Worm (Caenorhabditis elegans): Measurements from ENCODE around the gene his-60.

his-60 gene

DNA sequence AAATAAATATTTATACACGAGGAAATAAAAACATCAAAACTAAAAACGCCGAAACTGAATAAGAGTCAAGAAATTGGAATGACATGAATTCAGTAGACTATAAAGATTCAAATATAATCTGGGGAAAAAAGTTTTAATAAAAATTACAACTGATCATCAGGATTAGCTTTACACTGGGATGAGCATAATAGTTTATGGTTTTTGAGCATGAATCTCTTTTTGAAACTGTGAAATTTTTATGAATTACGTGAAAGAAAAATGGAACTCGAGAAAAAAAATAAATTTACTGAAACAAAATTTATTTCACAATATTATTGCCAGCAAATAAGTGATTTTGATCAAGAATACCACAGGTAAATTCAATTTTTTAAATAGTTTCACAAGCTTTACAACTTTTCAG is 40.2 kb downstream of the his-60 start, which contains the start of gene B0496.2:
B0496.2 (plus strand) TSS at position 301 of the 400 bp plus-strand sequence.
- TF ChIP-seq aly-2 (tag; optimal IDR thresholded peaks at IDR 0.05) (no peak), elt-3 (tag; optimal IDR thresholded peaks at IDR 0.05) (no peak)

DNA sequence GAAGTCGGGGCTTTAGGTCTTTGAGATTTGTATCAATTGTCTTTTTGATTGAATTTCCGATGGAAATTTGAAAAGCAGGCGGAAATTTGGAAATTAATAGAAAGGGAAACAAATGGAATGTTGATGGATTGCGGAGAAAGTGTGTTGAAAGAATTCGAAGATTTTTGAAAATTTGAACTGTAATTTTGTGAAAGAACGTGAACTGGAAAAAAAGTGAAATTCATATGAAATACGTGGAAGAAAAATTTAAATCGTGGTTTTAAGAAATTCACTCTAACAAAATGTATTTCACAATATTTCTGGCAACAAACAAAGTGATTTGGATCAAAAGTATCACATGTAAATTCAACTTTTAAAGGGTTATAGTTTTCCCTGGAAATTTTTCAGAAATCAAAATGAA is 41.8 kb downstream of the his-60 start, which contains the start of gene B0496.1:
B0496.1 (plus strand) TSS at position 301 of the 400 bp plus-strand sequence.
- TF ChIP-seq R02D3.7 (tag; optimal IDR thresholded peaks at IDR 0.05), result no peak
- no peak for TF ChIP-seq skn-1 (tag; optimal IDR thresholded peaks at IDR 0.05)
- no peak for TF ChIP-seq elt-3 (tag; optimal IDR thresholded peaks at IDR 0.05)
- TF ChIP-seq egl-5 (tag; optimal IDR thresholded peaks at IDR 0.05), result no peak
- no peak for TF ChIP-seq tbx-2 (tag; optimal IDR thresholded peaks at IDR 0.05)
- no peak for TF ChIP-seq ceh-82 (tag; optimal IDR thresholded peaks at IDR 0.05)
- TF ChIP-seq nhr-28 (tag; optimal IDR thresholded peaks at IDR 0.05), result no peak
- no peak for TF ChIP-seq jun-1 (tag; optimal IDR thresholded peaks at IDR 0.05)
- no peak for TF ChIP-seq unc-62 (GFP tag; optimal IDR thresholded peaks at IDR 0.05)
- no peak for TF ChIP-seq ama-1 (optimal IDR thresholded peaks at IDR 0.05)
- TF ChIP-seq nhr-237 (tag; optimal IDR thresholded peaks at IDR 0.05), result no peak
- no peak for TF ChIP-seq egl-27 (tag; optimal IDR thresholded peaks at IDR 0.05)

DNA sequence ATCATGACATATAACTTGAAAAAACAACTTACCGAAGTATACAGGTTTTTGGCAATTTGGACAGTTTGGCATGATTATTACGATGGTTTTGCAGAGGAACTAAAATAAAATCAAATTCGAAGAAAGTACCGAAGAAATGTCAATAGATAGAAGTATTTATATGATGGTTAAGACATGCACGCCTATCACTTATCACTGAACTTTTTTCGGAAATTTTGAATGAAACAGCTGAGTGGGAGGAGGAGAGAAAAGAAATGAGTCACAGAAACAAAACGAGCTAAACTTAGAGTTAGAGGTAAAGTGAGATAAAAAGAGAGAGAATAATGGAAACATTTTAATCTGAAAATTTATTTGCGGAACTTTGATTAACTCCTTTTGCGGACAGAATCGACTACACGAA is 42.6 kb downstream of the his-60 start, which contains the start of gene valv-1:
valv-1 (minus strand) TSS at position 101 of the 400 bp plus-strand sequence.
- no peak for TF ChIP-seq ceh-82 (tag; optimal IDR thresholded peaks at IDR 0.05)
- no peak for TF ChIP-seq sea-2 (GFP tag; optimal IDR thresholded peaks at IDR 0.05)
- TF ChIP-seq lin-15B (tag; optimal IDR thresholded peaks at IDR 0.05), result no peak
- no peak for TF ChIP-seq egl-27 (tag; optimal IDR thresholded peaks at IDR 0.05)
- TF ChIP-seq R02D3.7 (tag; optimal IDR thresholded peaks at IDR 0.05), result no peak
- TF ChIP-seq unc-62 (GFP tag; optimal IDR thresholded peaks at IDR 0.05), result no peak
- no peak for TF ChIP-seq nhr-67 (tag; optimal IDR thresholded peaks at IDR 0.05)
- TF ChIP-seq ztf-4 (tag; optimal IDR thresholded peaks at IDR 0.05), result no peak
- no peak for TF ChIP-seq nhr-23 (tag; optimal IDR thresholded peaks at IDR 0.05)
- TF ChIP-seq mml-1 (tag; optimal IDR thresholded peaks at IDR 0.05), result no peak

DNA sequence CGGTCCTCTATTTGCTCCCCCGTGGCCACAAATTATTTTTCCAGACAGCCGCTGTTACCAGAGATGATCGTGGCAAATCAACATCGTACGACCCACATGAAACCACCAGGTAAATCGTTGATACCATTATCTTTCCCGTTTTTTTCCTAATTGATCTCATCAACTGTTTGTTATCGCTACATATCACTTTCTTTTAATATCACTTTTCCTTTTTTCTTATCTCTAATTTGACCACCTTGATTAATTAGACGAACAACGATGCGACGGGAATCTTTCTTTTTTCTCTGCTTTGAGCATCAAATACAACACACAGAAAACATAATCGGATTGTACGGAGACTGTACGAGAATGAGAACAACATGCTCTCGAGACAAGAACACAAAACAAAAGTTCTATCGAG is 47.6 kb downstream of the his-60 start:
- TF ChIP-seq nhr-28 (tag; optimal IDR thresholded peaks at IDR 0.05), result no peak
- TF ChIP-seq skn-1 (tag; optimal IDR thresholded peaks at IDR 0.05), result no peak
- no peak for TF ChIP-seq egl-27 (tag; optimal IDR thresholded peaks at IDR 0.05)
- TF ChIP-seq elt-2 (tag; optimal IDR thresholded peaks at IDR 0.05), result peak; percentile 20
- no peak for TF ChIP-seq nhr-11 (tag; optimal IDR thresholded peaks at IDR 0.05)
- peak; percentile 8 for TF ChIP-seq nhr-43 (tag; optimal IDR thresholded peaks at IDR 0.05; ENCODE audit: poor library complexity, severe bottlenecking)
- no peak for TF ChIP-seq fos-1 (tag; optimal IDR thresholded peaks at IDR 0.05)
- no peak for TF ChIP-seq lin-15B (tag; optimal IDR thresholded peaks at IDR 0.05)
- TF ChIP-seq lin-39 (tag; optimal IDR thresholded peaks at IDR 0.05), result no peak

DNA sequence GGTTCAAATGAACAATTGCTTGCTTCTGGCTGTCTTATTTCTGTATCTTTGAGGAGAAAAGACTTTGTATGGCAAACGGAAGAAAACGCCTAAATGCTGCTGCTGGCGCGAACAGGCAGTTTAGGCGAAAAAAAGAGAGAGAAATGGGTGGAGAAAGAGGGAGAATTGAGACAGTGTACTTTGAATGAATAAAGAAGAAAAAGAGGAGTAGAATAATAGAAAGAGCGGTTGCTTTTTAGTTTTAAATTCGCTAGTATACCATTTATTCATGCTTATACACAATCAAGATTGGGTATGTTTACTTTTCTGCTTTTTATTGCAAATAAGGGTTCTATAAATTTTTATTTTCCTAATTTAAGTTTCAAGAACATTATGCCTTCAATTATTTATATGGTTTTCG is 48.4 kb downstream of the his-60 start:
- TF ChIP-seq elt-3 (tag; optimal IDR thresholded peaks at IDR 0.05) (no peak), ama-1 (optimal IDR thresholded peaks at IDR 0.05) (no peak), elt-2 (tag; optimal IDR thresholded peaks at IDR 0.05) (no peak), nhr-28 (tag; optimal IDR thresholded peaks at IDR 0.05) (no peak), nhr-25 (tag; optimal IDR thresholded peaks at IDR 0.05) (no peak), nhr-77 (tag; optimal IDR thresholded peaks at IDR 0.05) (no peak), lin-39 (tag; optimal IDR thresholded peaks at IDR 0.05) (no peak), zag-1 (tag; optimal IDR thresholded peaks at IDR 0.05) (no peak), ceh-16 (tag; optimal IDR thresholded peaks at IDR 0.05) (no peak), fkh-2 (tag; optimal IDR thresholded peaks at IDR 0.05) (no peak), fos-1 (tag; optimal IDR thresholded peaks at IDR 0.05) (no peak), ZK546.5 (tag; optimal IDR thresholded peaks at IDR 0.05) (no peak)

Measured in whole organism, L3 larva.